Worm (Caenorhabditis elegans): ENCODE results near the gene marc-1.

DNA sequence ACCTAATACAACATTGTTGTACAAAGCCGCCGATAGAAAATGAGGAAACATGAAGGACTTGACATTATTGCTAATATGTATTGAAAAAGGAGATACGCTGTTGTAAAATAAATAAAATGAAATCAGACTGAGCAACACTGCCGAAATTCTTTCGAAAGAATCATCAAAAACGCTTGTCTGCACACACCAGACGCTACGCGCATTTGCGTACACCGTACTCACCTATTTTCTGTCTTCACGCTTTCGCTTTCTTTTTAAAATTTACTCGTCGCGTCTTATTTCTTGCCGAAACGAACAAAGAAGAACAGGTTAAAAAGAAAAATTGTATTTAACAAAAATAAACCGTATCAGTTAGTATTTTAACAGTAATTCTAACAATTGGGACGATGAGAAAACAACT is 48.8 kb upstream of the marc-1 start:
- TF ChIP-seq athp-1 (tag; optimal IDR thresholded peaks at IDR 0.05) (no peak), lin-26 (GFP tag; IDR thresholded peaks at IDR 0.05) (no peak)

Measured in whole organism, young adult.